Fruit fly (Drosophila melanogaster) whole organism, prepupa: ENCODE data around the gene CG31199.

Experiments
- Blimp-1 ChIP-seq: fragments of 200-800 bp; sonication (Bioruptor generic); optimal IDR thresholded peaks from 3 replicates; lab custom pipeline; 2017; ENCODE audit warnings: missing biosample characterization, missing genetic modification characterization, mild to moderate bottlenecking, moderate library complexity, missing genetic modification reagents
- CG32006 ChIP-seq: fragments of 200-800 bp; sonication (Bioruptor generic); optimal IDR thresholded peaks from 3 replicates; lab custom pipeline; 2017; ENCODE audit warnings: missing biosample characterization, mild to moderate bottlenecking, missing genetic modification characterization
- CG6854 ChIP-seq: fragments of 200-800 bp; sonication (Bioruptor generic); optimal IDR thresholded peaks from 2 replicates; lab custom pipeline; 2017; ENCODE audit warnings: missing biosample characterization, mild to moderate bottlenecking, missing genetic modification characterization
- Hr39 ChIP-seq: fragments of 200-800 bp; sonication (Bioruptor generic); optimal IDR thresholded peaks from 2 replicates; lab custom pipeline; 2016; ENCODE audit warnings: missing biosample characterization, missing genetic modification characterization
- OdsH ChIP-seq: fragments of 200-800 bp; sonication (Bioruptor generic); optimal IDR thresholded peaks from 3 replicates; lab custom pipeline; 2016; ENCODE audit warnings: missing biosample characterization, missing genetic modification characterization
- Smox ChIP-seq: fragments of 200-800 bp; sonication (Bioruptor generic); optimal IDR thresholded peaks from 3 replicates; lab custom pipeline; 2016; ENCODE audit warnings: missing biosample characterization, missing genetic modification characterization

- TF ChIP-seq Blimp-1 (GFP tag; lab: Kevin White, UChicago) (no peak), Smox (no peak), CG6854 (GFP tag; lab: Kevin White, UChicago) (no peak), OdsH (no peak), CG32006 (no peak), Hr39 (no peak)
These were observed at the start of gene CG31199 for dm6 chr3R:20743769-20744168.
